Worm (Caenorhabditis elegans): ENCODE measurements around the gene fip-4.

DNA sequence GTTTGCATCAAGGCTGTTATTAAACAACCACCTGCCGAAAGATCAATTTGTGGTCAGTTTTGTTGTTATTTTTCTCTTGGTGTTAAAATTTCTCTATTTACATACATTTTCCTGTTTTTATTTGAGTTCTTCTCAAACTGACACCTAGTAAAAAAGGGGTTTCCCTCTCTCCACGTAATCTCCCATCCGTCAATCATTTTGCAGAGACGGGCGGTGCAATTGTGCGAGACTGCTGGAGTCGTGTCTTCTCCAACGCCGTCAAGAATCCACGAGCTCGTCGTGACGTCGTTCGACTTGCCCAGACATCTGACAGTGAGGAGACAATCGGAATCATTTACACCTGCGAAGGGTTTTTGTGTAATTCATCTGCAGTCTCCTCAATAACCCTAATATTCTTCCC, 15.3 kb upstream of the fip-4 start:
- no peak for TF ChIP-seq tab-1 (GFP tag; IDR thresholded peaks at IDR 0.05)
- no peak for TF ChIP-seq T22C8.4 (GFP tag; IDR thresholded peaks at IDR 0.05)
- TF ChIP-seq ref-1 (GFP tag; conservative IDR thresholded peaks at IDR 0.05): no peak
- no peak for TF ChIP-seq med-1 (GFP tag; optimal IDR thresholded peaks at IDR 0.05; ENCODE audit: insufficient read depth)
- TF ChIP-seq ztf-23 (GFP tag; IDR thresholded peaks at IDR 0.05): no peak
- no peak for TF ChIP-seq cog-1 (tag; optimal IDR thresholded peaks at IDR 0.05)
- no peak for TF ChIP-seq klf-2 (GFP tag; conservative IDR thresholded peaks at IDR 0.05)
- TF ChIP-seq ztf-29 (GFP tag; IDR thresholded peaks at IDR 0.05): no peak
- TF ChIP-seq flt-1 (GFP tag; IDR thresholded peaks at IDR 0.05): no peak
